Worm (Caenorhabditis elegans) whole organism, L1 larva: ENCODE data around the gene W04H10.5.

ENCODE experiments used
- C04F5.9 ChIP-seq: sonication (generic microtip); optimal IDR thresholded peaks from 2 replicates; lab custom pipeline; 2016; ENCODE audit warnings: missing genetic modification characterization, missing compliant biosample characterization
- C16A3.4 ChIP-seq: fragments of 150-350 bp; optimal IDR thresholded peaks from 2 replicates; lab custom pipeline; 2014; ENCODE audit warnings: missing biosample characterization, missing genetic modification characterization
- C34B4.2 ChIP-seq: sonication (generic microtip); optimal IDR thresholded peaks from 2 replicates; lab custom pipeline; 2017; ENCODE audit warnings: mild to moderate bottlenecking, missing genetic modification characterization, missing compliant biosample characterization
- F16B12.6 ChIP-seq: fragments of 150-350 bp; optimal IDR thresholded peaks from 2 replicates; lab custom pipeline; 2014; ENCODE audit warnings: missing biosample characterization, missing genetic modification characterization
- Y116A8C.19 ChIP-seq: sonication (generic microtip); optimal IDR thresholded peaks from 2 replicates; lab custom pipeline; 2016; ENCODE audit warnings: missing compliant biosample characterization, missing genetic modification characterization, borderline replicate concordance
- alr-1 ChIP-seq: fragments of 200-800 bp; sonication (Bioruptor generic); optimal IDR thresholded peaks from 2 replicates; lab custom pipeline; 2018; ENCODE audit warnings: borderline replicate concordance, mild to moderate bottlenecking, missing genetic modification characterization, missing compliant biosample characterization
- blmp-1 ChIP-seq: fragments of 150-350 bp; optimal IDR thresholded peaks from 2 replicates; lab custom pipeline; 2014; ENCODE audit warnings: missing biosample characterization, missing genetic modification characterization
- ceh-82 ChIP-seq, 3 experiments: fragments of 150-350 bp in 1 of 3; sonication (generic microtip) in 2 of 3; optimal IDR thresholded peaks; 2 replicates each; lab custom pipeline; 2014 to 2017; ENCODE audit warnings: missing biosample characterization in 3 of 3, missing genetic modification characterization in 3 of 3
- ceh-88 ChIP-seq: fragments of 200-800 bp; sonication (Bioruptor generic); IDR thresholded peaks from 2 replicates; pipeline ENCODE4 v1.3.6; 2022; ENCODE audit warnings: missing genetic modification characterization, missing compliant biosample characterization
- ceh-90 ChIP-seq: sonication (generic microtip); optimal IDR thresholded peaks from 2 replicates; lab custom pipeline; 2016; ENCODE audit warnings: missing genetic modification characterization, missing compliant biosample characterization
- ces-1 ChIP-seq: fragments of 150-350 bp; optimal IDR thresholded peaks from 2 replicates; lab custom pipeline; 2014; ENCODE audit warnings: missing biosample characterization, missing genetic modification reagents, missing genetic modification characterization
- dsc-1 ChIP-seq: sonication (generic microtip); optimal IDR thresholded peaks from 2 replicates; lab custom pipeline; 2016; ENCODE audit warnings: mild to moderate bottlenecking, missing genetic modification characterization, missing compliant biosample characterization
- efl-3 ChIP-seq: fragments of 200-800 bp; sonication (Bioruptor generic); optimal IDR thresholded peaks from 2 replicates; lab custom pipeline; 2018; ENCODE audit warnings: mild to moderate bottlenecking, missing genetic modification characterization, missing compliant biosample characterization
- egl-13 ChIP-seq: sonication (generic microtip); optimal IDR thresholded peaks from 2 replicates; lab custom pipeline; 2016; ENCODE audit warnings: missing genotype, missing genetic modification reagents, missing genetic modification characterization, missing compliant biosample characterization
- elt-3 ChIP-seq, 6 experiments: fragments of 150-350 bp in 1 of 6; sonication (generic microtip); optimal IDR thresholded peaks; 2 replicates each; lab custom pipeline; 2017 to 2018; ENCODE audit warnings: missing biosample characterization in 6 of 6, missing genetic modification characterization in 6 of 6, inconsistent platforms in 1 of 6
- fkh-4 ChIP-seq: sonication (generic microtip); optimal IDR thresholded peaks from 2 replicates; lab custom pipeline; 2016; ENCODE audit warnings: missing compliant biosample characterization, missing genetic modification characterization, borderline replicate concordance
- grh-1 ChIP-seq: fragments of 200-800 bp; sonication (Bioruptor generic); IDR thresholded peaks from 2 replicates; pipeline ENCODE4 v1.3.6; 2022; ENCODE audit warnings: missing genetic modification reagents, missing genetic modification characterization, missing compliant biosample characterization
- hlh-4 ChIP-seq: sonication (generic microtip); optimal IDR thresholded peaks from 2 replicates; lab custom pipeline; 2016; ENCODE audit warnings: mild to moderate bottlenecking, missing genetic modification characterization, missing compliant biosample characterization
- hpl-2 ChIP-seq: fragments of 150-350 bp; optimal IDR thresholded peaks from 2 replicates; lab custom pipeline; 2014; ENCODE audit warnings: missing biosample characterization, missing genetic modification reagents, missing genetic modification characterization
- isw-1 ChIP-seq: fragments of 200-800 bp; sonication (Bioruptor generic); IDR thresholded peaks from 2 replicates; pipeline ENCODE4 v1.3.6; 2022; ENCODE audit warnings: missing genetic modification characterization, missing compliant biosample characterization
- jun-1 ChIP-seq: fragments of 150-350 bp; optimal IDR thresholded peaks from 2 replicates; lab custom pipeline; 2014; ENCODE audit warnings: missing biosample characterization, missing genetic modification reagents, missing genetic modification characterization
- lin-13 ChIP-seq: fragments of 150-350 bp; optimal IDR thresholded peaks from 2 replicates; lab custom pipeline; 2014; ENCODE audit warnings: missing biosample characterization, missing genetic modification reagents, missing genetic modification characterization
- lin-14 ChIP-seq: fragments of 200-800 bp; sonication (Bioruptor generic); optimal IDR thresholded peaks from 2 replicates; lab custom pipeline; 2018; ENCODE audit warnings: mild to moderate bottlenecking, missing genetic modification characterization, moderate library complexity, missing compliant biosample characterization
- lin-15B ChIP-seq: fragments of 150-350 bp; sonication (generic microtip); optimal IDR thresholded peaks from 3 replicates; lab custom pipeline; 2014; ENCODE audit warnings: missing biosample characterization, missing genetic modification characterization
- lin-35 ChIP-seq, 2 experiments: fragments of 150-350 bp; optimal IDR thresholded peaks; 2 replicates each; lab custom pipeline; 2014; ENCODE audit warnings: missing biosample characterization in 2 of 2, missing genetic modification characterization in 2 of 2, missing genetic modification reagents in 2 of 2
- lin-39 ChIP-seq: fragments of 150-350 bp; optimal IDR thresholded peaks from 2 replicates; lab custom pipeline; 2014; ENCODE audit warnings: missing biosample characterization, missing genetic modification reagents, missing genetic modification characterization
- lir-3 ChIP-seq: sonication (generic microtip); optimal IDR thresholded peaks from 2 replicates; lab custom pipeline; 2016; ENCODE audit warnings: mild to moderate bottlenecking, missing genetic modification characterization, moderate library complexity, missing compliant biosample characterization; ENCODE audit not compliant: poor library complexity
- lsy-2 ChIP-seq, 2 experiments: fragments of 150-350 bp; optimal IDR thresholded peaks; 2 replicates each; lab custom pipeline; 2014; ENCODE audit warnings: missing biosample characterization in 2 of 2, missing genetic modification characterization in 2 of 2
- mab-9 ChIP-seq: fragments of 200-800 bp; sonication (Bioruptor generic); IDR thresholded peaks from 2 replicates; pipeline ENCODE4 v1.3.6; 2022; ENCODE audit warnings: missing genetic modification reagents, missing genetic modification characterization, missing compliant biosample characterization
- mdl-1 ChIP-seq, 2 experiments: fragments of 150-350 bp; optimal IDR thresholded peaks; 2 replicates each; lab custom pipeline; 2014 to 2017; ENCODE audit warnings: missing biosample characterization in 2 of 2, missing genetic modification characterization in 2 of 2, inconsistent platforms in 1 of 2
- nhr-11 ChIP-seq: fragments of 150-350 bp; optimal IDR thresholded peaks from 2 replicates; lab custom pipeline; 2014; ENCODE audit warnings: missing biosample characterization, missing genetic modification characterization
- nhr-12 ChIP-seq: sonication (generic microtip); optimal IDR thresholded peaks from 2 replicates; lab custom pipeline; 2017; ENCODE audit warnings: missing biosample characterization, missing genetic modification characterization
- nhr-19 ChIP-seq: fragments of 200-800 bp; sonication (Bioruptor generic); conservative IDR thresholded peaks from 2 replicates; pipeline ENCODE4 v1.3.6; 2022; ENCODE audit warnings: missing genetic modification characterization, missing compliant biosample characterization
- nhr-20 ChIP-seq: sonication (generic microtip); optimal IDR thresholded peaks from 2 replicates; lab custom pipeline; 2016; ENCODE audit warnings: mild to moderate bottlenecking, missing genetic modification characterization, missing compliant biosample characterization
- nhr-237 ChIP-seq: fragments of 150-350 bp; optimal IDR thresholded peaks from 2 replicates; lab custom pipeline; 2014; ENCODE audit warnings: missing biosample characterization, missing genetic modification characterization
- nhr-28 ChIP-seq: fragments of 150-350 bp; optimal IDR thresholded peaks from 2 replicates; lab custom pipeline; 2014; ENCODE audit warnings: missing biosample characterization, missing genetic modification characterization
- nhr-71 ChIP-seq: sonication (generic microtip); optimal IDR thresholded peaks from 2 replicates; lab custom pipeline; 2016; ENCODE audit warnings: mild to moderate bottlenecking, missing genetic modification characterization, moderate library complexity, missing compliant biosample characterization
- nhr-77 ChIP-seq: fragments of 150-350 bp; optimal IDR thresholded peaks from 2 replicates; lab custom pipeline; 2014; ENCODE audit warnings: missing biosample characterization, missing genetic modification characterization
- pag-3 ChIP-seq: sonication (generic microtip); optimal IDR thresholded peaks from 2 replicates; lab custom pipeline; 2017; ENCODE audit warnings: missing genetic modification characterization, mild to moderate bottlenecking, missing compliant biosample characterization, antibody characterized with exemption, borderline replicate concordance; ENCODE audit not compliant: insufficient read depth
- rnt-1 ChIP-seq: sonication (generic microtip); optimal IDR thresholded peaks from 2 replicates; lab custom pipeline; 2016; ENCODE audit warnings: mild to moderate bottlenecking, missing genetic modification characterization, moderate library complexity, missing compliant biosample characterization
- snpc-4 ChIP-seq: fragments of 150-350 bp; optimal IDR thresholded peaks from 2 replicates; lab custom pipeline; 2014; ENCODE audit warnings: missing biosample characterization, missing genetic modification characterization
- sox-4 ChIP-seq: sonication (generic microtip); optimal IDR thresholded peaks from 2 replicates; lab custom pipeline; 2016; ENCODE audit warnings: missing genetic modification characterization, missing compliant biosample characterization
- sptf-1 ChIP-seq: fragments of 150-350 bp; optimal IDR thresholded peaks from 2 replicates; lab custom pipeline; 2014; ENCODE audit warnings: missing biosample characterization, missing genetic modification characterization
- sup-37 ChIP-seq: fragments of 200-800 bp; sonication (Bioruptor generic); optimal IDR thresholded peaks from 2 replicates; lab custom pipeline; 2018; ENCODE audit warnings: mild to moderate bottlenecking, missing genetic modification characterization, missing compliant biosample characterization
- swsn-7 ChIP-seq: sonication (generic microtip); optimal IDR thresholded peaks from 2 replicates; lab custom pipeline; 2016; ENCODE audit warnings: missing genetic modification characterization, missing compliant biosample characterization
- unc-30 ChIP-seq: sonication (generic microtip); optimal IDR thresholded peaks from 2 replicates; lab custom pipeline; 2017; ENCODE audit warnings: missing biosample characterization, missing genetic modification characterization
- unc-86 ChIP-seq: sonication (generic microtip); optimal IDR thresholded peaks from 2 replicates; lab custom pipeline; 2016; ENCODE audit warnings: missing genetic modification characterization, missing compliant biosample characterization
- vab-15 ChIP-seq: sonication (generic microtip); optimal IDR thresholded peaks from 2 replicates; lab custom pipeline; 2017; ENCODE audit warnings: missing genotype, mild to moderate bottlenecking, missing genetic modification characterization, missing compliant biosample characterization
- xbp-1 ChIP-seq: sonication (generic microtip); optimal IDR thresholded peaks from 2 replicates; lab custom pipeline; 2016; ENCODE audit warnings: missing genetic modification characterization, missing compliant biosample characterization
- zip-4 ChIP-seq: fragments of 200-800 bp; sonication (Bioruptor generic); optimal IDR thresholded peaks from 2 replicates; lab custom pipeline; 2018; ENCODE audit warnings: mild to moderate bottlenecking, missing genetic modification characterization, moderate library complexity, missing compliant biosample characterization
- ztf-11 ChIP-seq, 2 experiments: sonication (generic microtip); optimal IDR thresholded peaks; 2 replicates each; lab custom pipeline; 2016 to 2017; ENCODE audit warnings: missing genetic modification characterization in 2 of 2, missing biosample characterization in 1 of 2, missing compliant biosample characterization in 1 of 2
- ztf-4 ChIP-seq: fragments of 150-350 bp; optimal IDR thresholded peaks from 2 replicates; lab custom pipeline; 2014; ENCODE audit warnings: missing biosample characterization, missing genetic modification characterization

Gene W04H10.5

ce11 chrII:602969-603368 is 3.2 kb upstream of the W04H10.5 start:
- TF ChIP-seq sptf-1, result no peak
- peak; percentile 62 for TF ChIP-seq swsn-7 (tag; lab: Kevin White, UChicago)
- TF ChIP-seq ztf-4 (tag; lab: Kevin White, UChicago), result peak; percentile 40
- TF ChIP-seq snpc-4 (tag; lab: Kevin White, UChicago), result peak; percentile 64
- peak; percentile 26 for TF ChIP-seq nhr-11 (tag; lab: Kevin White, UChicago)
- TF ChIP-seq lir-3 (tag; lab: Kevin White, UChicago), result peak; percentile 8
- peak; percentile 94 for TF ChIP-seq lin-14 (GFP tag; lab: Kevin White, UChicago)
- peak in 1 of 2 experiments; percentile 81 for TF ChIP-seq mdl-1 (tag; optimal IDR thresholded peaks at IDR 0.05; lab: Kevin White, UChicago)
- TF ChIP-seq F16B12.6 (tag; lab: Kevin White, UChicago), result no peak
- TF ChIP-seq efl-3 (GFP tag; lab: Kevin White, UChicago), result no peak
- TF ChIP-seq hpl-2 (GFP tag; lab: Kevin White, UChicago), result no peak
- no peak for TF ChIP-seq nhr-28 (tag; lab: Kevin White, UChicago)
- no peak for TF ChIP-seq nhr-237 (tag; lab: Kevin White, UChicago)
- TF ChIP-seq lin-13, result peak; percentile 73
- TF ChIP-seq lin-39, result peak; percentile 88
- peak; percentile 42 for TF ChIP-seq C16A3.4 (tag; lab: Kevin White, UChicago)
- TF ChIP-seq fkh-4 (tag; lab: Kevin White, UChicago), result no peak
- no peak for TF ChIP-seq ceh-88 (GFP tag; lab: Robert Waterston, UW)
- no peak for TF ChIP-seq pag-3
- TF ChIP-seq vab-15 (tag; lab: Kevin White, UChicago), result no peak
- TF ChIP-seq ceh-90, result no peak
- TF ChIP-seq isw-1 (GFP tag; lab: Robert Waterston, UW), result peak; percentile 22
- no peak for TF ChIP-seq zip-4
- no peak for TF ChIP-seq lin-15B (tag; lab: Kevin White, UChicago)
- peak; percentile 80 for TF ChIP-seq rnt-1 (tag; lab: Kevin White, UChicago)
- peak; percentile 65 for TF ChIP-seq nhr-20 (tag; lab: Kevin White, UChicago)
- TF ChIP-seq C04F5.9 (tag; lab: Kevin White, UChicago), result no peak
- no peak for TF ChIP-seq sup-37 (GFP tag; lab: Kevin White, UChicago)
- TF ChIP-seq alr-1 (tag; lab: Kevin White, UChicago), result no peak
- TF ChIP-seq nhr-19, result no peak
- TF ChIP-seq elt-3 (tag; optimal IDR thresholded peaks at IDR 0.05; lab: Kevin White, UChicago), result peak in 1 of 6 experiments; percentile 25
- TF ChIP-seq lin-35 (GFP tag; optimal IDR thresholded peaks at IDR 0.05; lab: Kevin White, UChicago), result peak; percentile 48 to 63
- TF ChIP-seq ceh-82 (tag; optimal IDR thresholded peaks at IDR 0.05; lab: Kevin White, UChicago), result peak in 1 of 3 experiments; percentile 56
- TF ChIP-seq blmp-1 (tag; lab: Kevin White, UChicago), result peak; percentile 70
- no peak for TF ChIP-seq Y116A8C.19 (tag; lab: Kevin White, UChicago)
- no peak for TF ChIP-seq mab-9 (GFP tag; lab: Robert Waterston, UW)
- TF ChIP-seq lsy-2 (tag; optimal IDR thresholded peaks at IDR 0.05; lab: Kevin White, UChicago), result peak; percentile 66 to 74
- TF ChIP-seq ces-1 (GFP tag; lab: Kevin White, UChicago), result no peak
- TF ChIP-seq dsc-1 (tag; lab: Kevin White, UChicago), result peak; percentile 21
- TF ChIP-seq grh-1, result peak; percentile 47; the same call in 1 of the 2 replicates
- no peak for TF ChIP-seq nhr-77 (tag; lab: Kevin White, UChicago)
- TF ChIP-seq nhr-12 (tag; lab: Kevin White, UChicago), result no peak
- peak; percentile 23 for TF ChIP-seq xbp-1 (tag; lab: Kevin White, UChicago)
- TF ChIP-seq egl-13 (tag; lab: Kevin White, UChicago), result no peak
- no peak for TF ChIP-seq C34B4.2 (tag; lab: Kevin White, UChicago)
- TF ChIP-seq jun-1, result no peak
- TF ChIP-seq unc-30 (tag; lab: Kevin White, UChicago), result no peak
- no peak for TF ChIP-seq hlh-4
- TF ChIP-seq sox-4 (tag; lab: Kevin White, UChicago), result no peak
- peak; percentile 33 for TF ChIP-seq unc-86 (tag; lab: Kevin White, UChicago)
- peak in 1 of 2 experiments; percentile 4 for TF ChIP-seq ztf-11 (tag; optimal IDR thresholded peaks at IDR 0.05; lab: Kevin White, UChicago)
- TF ChIP-seq nhr-71 (tag; lab: Kevin White, UChicago), result peak; percentile 86
